Worm (Caenorhabditis elegans) whole organism, L2 larva: ENCODE measurements around the gene fbxa-144.

Experiments
- nhr-10 ChIP-seq: sonication (generic microtip); optimal IDR thresholded peaks from 2 replicates; lab custom pipeline; 2017; ENCODE audit warnings: missing biosample characterization, missing genetic modification characterization
- nhr-237 ChIP-seq: fragments of 150-350 bp; optimal IDR thresholded peaks from 2 replicates; lab custom pipeline; 2014; ENCODE audit warnings: missing biosample characterization, missing genetic modification characterization
- ztf-11 ChIP-seq: sonication (generic microtip); optimal IDR thresholded peaks from 2 replicates; lab custom pipeline; 2017; ENCODE audit warnings: missing biosample characterization, missing genetic modification characterization

DNA sequence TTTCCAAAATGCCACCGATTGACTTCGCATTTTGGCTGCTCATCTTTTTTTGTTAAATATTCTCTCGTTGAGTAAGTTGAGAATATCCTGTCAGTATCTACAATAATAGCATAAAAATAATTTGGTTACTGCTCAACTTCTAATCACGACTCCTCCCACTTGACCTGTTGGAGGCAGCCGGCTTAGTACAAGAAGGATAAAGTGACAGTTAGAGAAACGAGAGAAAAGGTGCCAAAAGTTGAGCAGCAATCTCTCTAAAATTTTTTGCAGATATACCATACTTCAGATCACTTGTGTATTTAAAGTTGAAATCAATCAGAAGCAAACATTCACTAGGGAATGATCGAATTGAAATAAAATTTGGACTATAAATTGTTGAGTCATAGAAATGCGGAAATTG lies 7.9 kb downstream of the fbxa-144 start, which contains the start of gene nhr-111:
- TF ChIP-seq nhr-237, result no peak
- no peak for TF ChIP-seq ztf-11 (tag; lab: Kevin White, UChicago)
- TF ChIP-seq nhr-10 (tag; lab: Kevin White, UChicago), result no peak
